Fruit fly (Drosophila melanogaster): ENCODE results near the gene CG18418.

DNA sequence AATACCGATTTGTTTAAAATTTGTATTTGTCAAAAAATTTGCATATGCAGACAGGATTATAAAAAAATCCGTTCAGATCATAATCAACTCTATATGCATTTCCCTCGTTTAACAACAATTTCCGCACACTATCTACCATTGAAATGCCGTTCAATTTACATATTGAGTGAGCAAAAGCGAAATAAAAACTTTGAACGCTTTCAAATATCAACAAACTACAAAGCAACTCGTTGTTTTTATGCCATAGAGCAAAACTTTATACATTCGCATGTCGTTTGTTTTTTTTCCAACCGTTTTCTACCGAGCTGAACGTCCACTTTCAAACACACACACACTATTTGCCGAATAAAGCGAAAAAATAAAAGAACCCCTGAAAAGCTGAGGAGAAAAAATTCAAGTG lies 41.9 kb downstream of the CG18418 start, which contains the start of gene TTLL1B:
- TF ChIP-seq pan (optimal IDR thresholded peaks at IDR 0.05) (no peak), usp (GFP tag; optimal IDR thresholded peaks at IDR 0.05) (no peak), psq (optimal IDR thresholded peaks at IDR 0.05) (no peak)
